Worm (Caenorhabditis elegans) whole organism, L1 larva: Measurements from ENCODE around the gene oac-42.

ENCODE experiments used
- C04F5.9 ChIP-seq: sonication (generic microtip); optimal IDR thresholded peaks from 2 replicates; lab custom pipeline; 2016; ENCODE audit warnings: missing genetic modification characterization, missing compliant biosample characterization
- F16B12.6 ChIP-seq: fragments of 150-350 bp; optimal IDR thresholded peaks from 2 replicates; lab custom pipeline; 2014; ENCODE audit warnings: missing biosample characterization, missing genetic modification characterization
- aha-1 ChIP-seq: fragments of 150-350 bp; optimal IDR thresholded peaks from 2 replicates; lab custom pipeline; 2014; ENCODE audit warnings: missing biosample characterization, missing genetic modification characterization
- alr-1 ChIP-seq: fragments of 200-800 bp; sonication (Bioruptor generic); optimal IDR thresholded peaks from 2 replicates; lab custom pipeline; 2018; ENCODE audit warnings: borderline replicate concordance, mild to moderate bottlenecking, missing genetic modification characterization, missing compliant biosample characterization
- aly-2 ChIP-seq: fragments of 150-350 bp; optimal IDR thresholded peaks from 2 replicates; lab custom pipeline; 2014; ENCODE audit warnings: missing biosample characterization, missing genetic modification characterization
- ama-1 ChIP-seq: fragments of 150-350 bp; optimal IDR thresholded peaks from 2 replicates; lab custom pipeline; 2014
- ceh-8 ChIP-seq: fragments of 200-800 bp; sonication (Bioruptor generic); optimal IDR thresholded peaks from 2 replicates; lab custom pipeline; 2018; ENCODE audit warnings: mild to moderate bottlenecking, missing genetic modification characterization, moderate library complexity, missing compliant biosample characterization
- ceh-82 ChIP-seq, 3 experiments: fragments of 150-350 bp in 1 of 3; sonication (generic microtip) in 2 of 3; optimal IDR thresholded peaks; 2 replicates each; lab custom pipeline; 2014 to 2017; ENCODE audit warnings: missing biosample characterization in 3 of 3, missing genetic modification characterization in 3 of 3
- ceh-88 ChIP-seq: fragments of 200-800 bp; sonication (Bioruptor generic); IDR thresholded peaks from 2 replicates; pipeline ENCODE4 v1.3.6; 2022; ENCODE audit warnings: missing genetic modification characterization, missing compliant biosample characterization
- egl-13 ChIP-seq: sonication (generic microtip); optimal IDR thresholded peaks from 2 replicates; lab custom pipeline; 2016; ENCODE audit warnings: missing genotype, missing genetic modification reagents, missing genetic modification characterization, missing compliant biosample characterization
- egl-27 ChIP-seq, 2 experiments: fragments of 150-350 bp in 1 of 2; sonication (generic microtip); optimal IDR thresholded peaks; 3 replicates each; lab custom pipeline; 2017 to 2018; ENCODE audit warnings: missing biosample characterization in 2 of 2, missing genetic modification characterization in 2 of 2, missing genetic modification reagents in 2 of 2
- fkh-8 ChIP-seq: sonication (generic microtip); optimal IDR thresholded peaks from 2 replicates; lab custom pipeline; 2016; ENCODE audit warnings: mild to moderate bottlenecking, missing genetic modification characterization, missing compliant biosample characterization
- fos-1 ChIP-seq: fragments of 150-350 bp; optimal IDR thresholded peaks from 2 replicates; lab custom pipeline; 2014; ENCODE audit warnings: missing biosample characterization, missing genetic modification characterization
- grh-1 ChIP-seq: fragments of 200-800 bp; sonication (Bioruptor generic); IDR thresholded peaks from 2 replicates; pipeline ENCODE4 v1.3.6; 2022; ENCODE audit warnings: missing genetic modification reagents, missing genetic modification characterization, missing compliant biosample characterization
- hlh-17 ChIP-seq: fragments of 200-800 bp; sonication (Bioruptor generic); optimal IDR thresholded peaks from 2 replicates; lab custom pipeline; 2018; ENCODE audit warnings: missing genetic modification characterization, mild to moderate bottlenecking, missing compliant biosample characterization, moderate library complexity, borderline replicate concordance
- hlh-4 ChIP-seq: sonication (generic microtip); optimal IDR thresholded peaks from 2 replicates; lab custom pipeline; 2016; ENCODE audit warnings: mild to moderate bottlenecking, missing genetic modification characterization, missing compliant biosample characterization
- irx-1 ChIP-seq: sonication (generic microtip); optimal IDR thresholded peaks from 2 replicates; lab custom pipeline; 2016; ENCODE audit warnings: missing genetic modification characterization, missing compliant biosample characterization
- lin-14 ChIP-seq: fragments of 200-800 bp; sonication (Bioruptor generic); optimal IDR thresholded peaks from 2 replicates; lab custom pipeline; 2018; ENCODE audit warnings: mild to moderate bottlenecking, missing genetic modification characterization, moderate library complexity, missing compliant biosample characterization
- lin-15B ChIP-seq: fragments of 150-350 bp; sonication (generic microtip); optimal IDR thresholded peaks from 3 replicates; lab custom pipeline; 2014; ENCODE audit warnings: missing biosample characterization, missing genetic modification characterization
- lin-39 ChIP-seq: fragments of 150-350 bp; optimal IDR thresholded peaks from 2 replicates; lab custom pipeline; 2014; ENCODE audit warnings: missing biosample characterization, missing genetic modification reagents, missing genetic modification characterization
- lsy-2 ChIP-seq, 2 experiments: fragments of 150-350 bp; optimal IDR thresholded peaks; 2 replicates each; lab custom pipeline; 2014; ENCODE audit warnings: missing biosample characterization in 2 of 2, missing genetic modification characterization in 2 of 2
- mab-9 ChIP-seq: fragments of 200-800 bp; sonication (Bioruptor generic); IDR thresholded peaks from 2 replicates; pipeline ENCODE4 v1.3.6; 2022; ENCODE audit warnings: missing genetic modification reagents, missing genetic modification characterization, missing compliant biosample characterization
- mdl-1 ChIP-seq, 2 experiments: fragments of 150-350 bp; optimal IDR thresholded peaks; 2 replicates each; lab custom pipeline; 2014 to 2017; ENCODE audit warnings: missing biosample characterization in 2 of 2, missing genetic modification characterization in 2 of 2, inconsistent platforms in 1 of 2
- nhr-20 ChIP-seq: sonication (generic microtip); optimal IDR thresholded peaks from 2 replicates; lab custom pipeline; 2016; ENCODE audit warnings: mild to moderate bottlenecking, missing genetic modification characterization, missing compliant biosample characterization
- pag-3 ChIP-seq: sonication (generic microtip); optimal IDR thresholded peaks from 2 replicates; lab custom pipeline; 2017; ENCODE audit warnings: missing genetic modification characterization, mild to moderate bottlenecking, missing compliant biosample characterization, antibody characterized with exemption, borderline replicate concordance; ENCODE audit not compliant: insufficient read depth
- pqm-1 ChIP-seq: sonication (generic microtip); optimal IDR thresholded peaks from 3 replicates; lab custom pipeline; 2017; ENCODE audit warnings: missing biosample characterization, missing genetic modification characterization
- rnt-1 ChIP-seq: sonication (generic microtip); optimal IDR thresholded peaks from 2 replicates; lab custom pipeline; 2016; ENCODE audit warnings: mild to moderate bottlenecking, missing genetic modification characterization, moderate library complexity, missing compliant biosample characterization
- snpc-4 ChIP-seq: fragments of 150-350 bp; optimal IDR thresholded peaks from 2 replicates; lab custom pipeline; 2014; ENCODE audit warnings: missing biosample characterization, missing genetic modification characterization
- sup-37 ChIP-seq: fragments of 200-800 bp; sonication (Bioruptor generic); optimal IDR thresholded peaks from 2 replicates; lab custom pipeline; 2018; ENCODE audit warnings: mild to moderate bottlenecking, missing genetic modification characterization, missing compliant biosample characterization
- swsn-7 ChIP-seq: sonication (generic microtip); optimal IDR thresholded peaks from 2 replicates; lab custom pipeline; 2016; ENCODE audit warnings: missing genetic modification characterization, missing compliant biosample characterization
- tbx-2 ChIP-seq: sonication (generic microtip); optimal IDR thresholded peaks from 2 replicates; lab custom pipeline; 2016; ENCODE audit warnings: missing genetic modification characterization, missing compliant biosample characterization
- unc-130 ChIP-seq: fragments of 150-350 bp; optimal IDR thresholded peaks from 2 replicates; lab custom pipeline; 2017; ENCODE audit warnings: missing biosample characterization, missing genetic modification characterization, inconsistent platforms
- unc-62 ChIP-seq: fragments of 150-350 bp; optimal IDR thresholded peaks from 2 replicates; lab custom pipeline; 2014; ENCODE audit warnings: missing biosample characterization, missing genetic modification reagents, missing genetic modification characterization
- unc-86 ChIP-seq: sonication (generic microtip); optimal IDR thresholded peaks from 2 replicates; lab custom pipeline; 2016; ENCODE audit warnings: missing genetic modification characterization, missing compliant biosample characterization
- xbp-1 ChIP-seq: sonication (generic microtip); optimal IDR thresholded peaks from 2 replicates; lab custom pipeline; 2016; ENCODE audit warnings: missing genetic modification characterization, missing compliant biosample characterization
- zip-4 ChIP-seq: fragments of 200-800 bp; sonication (Bioruptor generic); optimal IDR thresholded peaks from 2 replicates; lab custom pipeline; 2018; ENCODE audit warnings: mild to moderate bottlenecking, missing genetic modification characterization, moderate library complexity, missing compliant biosample characterization
- ztf-11 ChIP-seq, 2 experiments: sonication (generic microtip); optimal IDR thresholded peaks; 2 replicates each; lab custom pipeline; 2016 to 2017; ENCODE audit warnings: missing genetic modification characterization in 2 of 2, missing biosample characterization in 1 of 2, missing compliant biosample characterization in 1 of 2

oac-42 gene

DNA sequence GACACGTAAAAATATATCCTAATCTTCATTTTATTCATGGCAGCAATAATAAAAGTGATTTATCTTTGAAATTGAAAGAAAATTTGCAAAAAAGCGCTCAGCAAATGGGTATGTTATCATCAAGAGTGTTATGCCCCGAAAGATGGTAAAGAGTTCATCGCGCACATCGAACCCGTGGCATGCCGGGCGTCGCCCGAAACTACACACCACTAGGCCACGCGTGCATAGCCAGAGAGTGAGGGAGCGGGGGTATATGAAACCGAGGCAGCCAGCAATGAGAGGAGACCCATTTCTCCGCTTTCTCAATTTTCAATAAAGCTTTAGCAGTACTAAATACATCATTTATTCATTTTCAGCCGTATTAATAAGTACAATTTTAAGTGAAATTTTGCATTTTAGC, 10.8 kb downstream of the oac-42 start (continued):
- peak; percentile 56 for TF ChIP-seq tbx-2 (tag; lab: Kevin White, UChicago)
- TF ChIP-seq fos-1 (tag; lab: Kevin White, UChicago), result peak; percentile 48
- peak; percentile 52 for TF ChIP-seq unc-86 (tag; lab: Kevin White, UChicago)
- TF ChIP-seq, all 84 proteins: peak for 48

DNA sequence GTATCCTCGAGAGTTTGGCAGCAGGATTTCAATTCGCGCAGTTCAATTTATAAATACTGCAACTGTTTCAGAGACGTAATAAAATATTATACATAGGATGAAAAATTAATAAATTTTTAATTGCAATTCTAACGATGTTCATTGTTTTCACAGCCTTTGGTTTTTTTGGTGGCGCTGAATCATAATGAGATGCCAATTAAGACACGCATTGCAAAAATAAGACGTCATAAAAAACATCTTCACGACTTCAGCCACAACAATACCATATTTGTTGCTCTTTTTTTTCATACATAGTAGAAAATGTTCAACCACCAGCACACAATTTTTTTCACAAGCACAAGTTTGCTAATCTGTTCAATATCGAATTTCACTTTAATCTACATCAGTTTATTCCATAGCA, 12.3 kb downstream of the oac-42 start, which contains the start of gene str-56:
Gene str-56 (plus strand): TSS at position 301 of the 400 bp plus-strand sequence.
- TF ChIP-seq mdl-1 (tag; optimal IDR thresholded peaks at IDR 0.05; lab: Kevin White, UChicago), result no peak
- no peak for TF ChIP-seq aha-1
- TF ChIP-seq rnt-1 (tag; lab: Kevin White, UChicago), result no peak
- no peak for TF ChIP-seq F16B12.6 (tag; lab: Kevin White, UChicago)
- no peak for TF ChIP-seq fkh-8 (tag; lab: Kevin White, UChicago)
- no peak for TF ChIP-seq ceh-88 (GFP tag; lab: Robert Waterston, UW)
- no peak for TF ChIP-seq ama-1 (lab: Kevin White, UChicago)
- TF ChIP-seq unc-86 (tag; lab: Kevin White, UChicago), result no peak

- TF ChIP-seq ztf-11 (tag; optimal IDR thresholded peaks at IDR 0.05; lab: Kevin White, UChicago), result no peak
- peak; percentile 28 for TF ChIP-seq fkh-8 (tag; lab: Kevin White, UChicago)
These were observed 14.2 kb downstream of the oac-42 start, which contains the start of gene str-57 for ce11 chrV:15870356-15870755. Gene str-57, plus strand, starts transcription at chrV:15870656.

DNA sequence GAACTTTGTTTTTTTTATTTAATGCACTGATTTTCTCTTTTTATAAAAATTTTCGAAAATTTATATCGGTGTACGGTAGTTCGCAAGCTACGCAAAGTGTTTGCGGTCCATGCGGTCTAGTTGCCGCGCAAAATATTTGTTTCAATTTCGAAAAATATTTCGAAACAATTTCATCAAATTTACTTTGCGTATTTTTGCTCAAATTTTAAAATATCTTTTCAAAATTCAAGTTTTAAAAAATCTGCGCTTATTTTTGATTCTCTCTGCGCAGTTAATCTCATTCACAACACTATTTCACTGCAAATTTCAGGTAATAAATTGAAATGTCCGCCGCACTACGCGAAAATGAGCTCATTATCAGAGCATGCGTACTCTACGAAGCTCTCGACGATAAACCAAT, 17.2 kb downstream of the oac-42 start, which contains the start of gene fbxa-197:
Gene fbxa-197 (plus strand): TSS at position 301 of the 400 bp plus-strand sequence.
- TF ChIP-seq ama-1 (lab: Kevin White, UChicago), result no peak
- TF ChIP-seq alr-1, result no peak
- TF ChIP-seq irx-1 (tag; lab: Kevin White, UChicago), result no peak
- no peak for TF ChIP-seq hlh-4 (tag; lab: Kevin White, UChicago)
- TF ChIP-seq egl-13, result no peak
- no peak for TF ChIP-seq lin-14
- TF ChIP-seq nhr-20 (tag; lab: Kevin White, UChicago), result no peak
- no peak for TF ChIP-seq pqm-1 (tag; lab: Kevin White, UChicago)
- TF ChIP-seq mab-9 (GFP tag; lab: Robert Waterston, UW), result no peak
- TF ChIP-seq lin-15B (tag; lab: Kevin White, UChicago), result no peak
- no peak for TF ChIP-seq ceh-8
- TF ChIP-seq egl-27 (tag; optimal IDR thresholded peaks at IDR 0.05; lab: Kevin White, UChicago), result no peak
- no peak for TF ChIP-seq C04F5.9 (tag; lab: Kevin White, UChicago)

- TF ChIP-seq rnt-1 (tag; lab: Kevin White, UChicago) (no peak), unc-62 (GFP tag; lab: Kevin White, UChicago) (no peak), snpc-4 (tag; lab: Kevin White, UChicago) (no peak), mdl-1 (tag; optimal IDR thresholded peaks at IDR 0.05; lab: Kevin White, UChicago) (no peak)
These were observed 18.8 kb downstream of the oac-42 start, which contains the start of gene srh-293 for ce11 chrV:15865839-15866238. Gene srh-293, plus strand, starts transcription at chrV:15866139.

ce11 chrV:15863042-15863441, 21.6 kb downstream of the oac-42 start, which contains the start of gene srh-299:
Gene srh-299, plus strand, starts transcription at chrV:15863342.
- no peak for TF ChIP-seq zip-4 (GFP tag; lab: Kevin White, UChicago)
- TF ChIP-seq xbp-1 (tag; lab: Kevin White, UChicago), result no peak
- no peak for TF ChIP-seq swsn-7 (tag; lab: Kevin White, UChicago)
- TF ChIP-seq ztf-11 (tag; optimal IDR thresholded peaks at IDR 0.05; lab: Kevin White, UChicago), result no peak
- no peak for TF ChIP-seq sup-37 (GFP tag; lab: Kevin White, UChicago)
- TF ChIP-seq fkh-8 (tag; lab: Kevin White, UChicago), result no peak
- TF ChIP-seq lin-39 (tag; lab: Kevin White, UChicago), result no peak
- TF ChIP-seq unc-130, result no peak
- no peak for TF ChIP-seq ceh-82 (tag; optimal IDR thresholded peaks at IDR 0.05; lab: Kevin White, UChicago)
- no peak for TF ChIP-seq hlh-17 (GFP tag; lab: Kevin White, UChicago)
- no peak for TF ChIP-seq pag-3 (tag; lab: Kevin White, UChicago)
- no peak for TF ChIP-seq aly-2 (tag; lab: Kevin White, UChicago)
- no peak for TF ChIP-seq mab-9 (GFP tag; lab: Robert Waterston, UW)
- TF ChIP-seq grh-1 (GFP tag; lab: Robert Waterston, UW), result no peak
- TF ChIP-seq lsy-2 (tag; optimal IDR thresholded peaks at IDR 0.05; lab: Kevin White, UChicago), result no peak
- TF ChIP-seq, all 84 proteins: peak for 0
